Fruit fly (Drosophila melanogaster) whole organism, adult: ENCODE measurements around the gene Psf2.

ENCODE experiments used
- CG14711 ChIP-seq: fragments of 200-800 bp; sonication (Bioruptor generic); optimal IDR thresholded peaks from 2 replicates; lab custom pipeline; 2018; ENCODE audit warnings: missing biosample characterization, mild to moderate bottlenecking, missing genetic modification characterization, moderate library complexity
- CG33017 ChIP-seq: fragments of 200-800 bp; sonication (Bioruptor generic); optimal IDR thresholded peaks from 2 replicates; lab custom pipeline; 2018; ENCODE audit warnings: missing biosample characterization, mild to moderate bottlenecking, missing genetic modification characterization, moderate library complexity
- CG7101 ChIP-seq: fragments of 200-800 bp; sonication (Bioruptor generic); optimal IDR thresholded peaks from 2 replicates; lab custom pipeline; 2018; ENCODE audit warnings: missing biosample characterization, mild to moderate bottlenecking, missing genetic modification characterization, moderate library complexity
- Mnt ChIP-seq: fragments of 200-800 bp; sonication (Bioruptor generic); optimal IDR thresholded peaks from 2 replicates; lab custom pipeline; 2016; ENCODE audit warnings: missing biosample characterization, mild to moderate bottlenecking, missing genetic modification characterization
- ovo ChIP-seq: fragments of 200-800 bp; sonication (Bioruptor generic); optimal IDR thresholded peaks from 2 replicates; lab custom pipeline; 2016; ENCODE audit warnings: missing biosample characterization, missing genetic modification characterization
- pad ChIP-seq: fragments of 200-800 bp; sonication (Bioruptor generic); optimal IDR thresholded peaks from 3 replicates; lab custom pipeline; 2017; ENCODE audit warnings: missing biosample characterization, missing genetic modification characterization, mild to moderate bottlenecking, moderate library complexity, missing genetic modification reagents

DNA sequence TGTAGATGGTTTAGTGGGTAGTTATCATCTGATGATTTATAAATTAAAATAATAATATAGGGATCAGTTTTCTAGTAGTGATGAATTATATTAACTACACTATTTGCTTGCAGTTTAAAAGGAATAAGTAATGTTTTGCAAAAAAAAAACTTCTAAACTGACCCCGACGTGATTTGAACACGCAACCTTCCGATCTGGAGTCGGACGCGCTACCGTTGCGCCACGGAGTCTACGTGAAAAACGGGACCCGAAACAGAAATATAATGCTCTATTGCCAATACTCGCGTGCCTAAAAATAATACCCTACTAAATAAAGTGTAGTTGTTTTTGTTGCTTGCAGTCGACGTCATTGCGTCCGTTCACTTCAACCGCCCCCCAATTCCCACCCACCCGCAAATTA lies 31.7 kb upstream of the Psf2 start:
- no peak for TF ChIP-seq CG33017 (tag; lab: Kevin White, UChicago)
- TF ChIP-seq ovo (GFP tag; lab: Kevin White, UChicago), result no peak
- no peak for TF ChIP-seq CG14711 (tag; lab: Kevin White, UChicago)
- no peak for TF ChIP-seq CG7101 (tag; lab: Kevin White, UChicago)
- no peak for TF ChIP-seq pad (GFP tag; lab: Kevin White, UChicago)
- no peak for TF ChIP-seq Mnt (GFP tag; lab: Kevin White, UChicago)
